Fruit fly (Drosophila melanogaster) whole organism, pupa: ENCODE measurements around the gene CG10576.
A peak's percentile ranks its signal among the peaks of the same experiment; 100 is the strongest.

ENCODE experiments used
- CG10348 ChIP-seq: fragments of 200-800 bp; sonication (Bioruptor generic); IDR thresholded peaks from 2 replicates; pipeline ENCODE4 v1.3.6; 2022; ENCODE audit warnings: missing biosample characterization, missing genetic modification characterization
- CG12605 ChIP-seq: fragments of 200-800 bp; sonication (Bioruptor generic); IDR thresholded peaks from 2 replicates; pipeline ENCODE4 v1.3.6; 2022; ENCODE audit warnings: missing biosample characterization, missing genetic modification characterization
- CG13204 ChIP-seq: fragments of 200-800 bp; sonication (Bioruptor generic); optimal IDR thresholded peaks from 2 replicates; lab custom pipeline; 2018; ENCODE audit warnings: missing biosample characterization, mild to moderate bottlenecking, missing genetic modification characterization, moderate library complexity
- CG14655 ChIP-seq: fragments of 200-800 bp; sonication (Bioruptor generic); optimal IDR thresholded peaks from 3 replicates; lab custom pipeline; 2017; ENCODE audit warnings: mild to moderate bottlenecking, missing biosample characterization, missing genetic modification reagents, missing genetic modification characterization
- CG15710 ChIP-seq: fragments of 200-800 bp; sonication (Bioruptor generic); optimal IDR thresholded peaks from 2 replicates; lab custom pipeline; 2018; ENCODE audit warnings: missing biosample characterization, mild to moderate bottlenecking, missing genetic modification characterization, moderate library complexity
- CG17806 ChIP-seq: fragments of 200-800 bp; sonication (Bioruptor generic); optimal IDR thresholded peaks from 2 replicates; lab custom pipeline; 2018; ENCODE audit warnings: missing biosample characterization, mild to moderate bottlenecking, missing genetic modification characterization, moderate library complexity
- CG32121 ChIP-seq: fragments of 200-800 bp; sonication (Bioruptor generic); IDR thresholded peaks from 2 replicates; pipeline ENCODE4 v1.3.6; 2022; ENCODE audit warnings: missing biosample characterization, missing genetic modification characterization
- CG34367 ChIP-seq: fragments of 200-800 bp; sonication (Bioruptor generic); optimal IDR thresholded peaks from 2 replicates; lab custom pipeline; 2018; ENCODE audit warnings: missing biosample characterization, mild to moderate bottlenecking, missing genetic modification characterization
- CG4496 ChIP-seq: fragments of 200-800 bp; sonication (Bioruptor generic); IDR thresholded peaks from 3 replicates; pipeline ENCODE4 v1.3.6; 2022; ENCODE audit warnings: missing biosample characterization, missing genetic modification characterization
- CG8159 ChIP-seq: fragments of 200-800 bp; sonication (Bioruptor generic); optimal IDR thresholded peaks from 3 replicates; lab custom pipeline; 2018; ENCODE audit warnings: missing biosample characterization, mild to moderate bottlenecking, missing genetic modification characterization, moderate library complexity
- CG8301 ChIP-seq: fragments of 200-800 bp; sonication (Bioruptor generic); optimal IDR thresholded peaks from 2 replicates; lab custom pipeline; 2018; ENCODE audit warnings: missing biosample characterization, mild to moderate bottlenecking, missing genetic modification characterization
- CG9948 ChIP-seq: fragments of 200-800 bp; sonication (Bioruptor generic); optimal IDR thresholded peaks from 2 replicates; lab custom pipeline; 2018; ENCODE audit warnings: missing biosample characterization, mild to moderate bottlenecking, missing genetic modification characterization, moderate library complexity
- D1 ChIP-seq: fragments of 200-800 bp; sonication (Bioruptor generic); optimal IDR thresholded peaks from 2 replicates; lab custom pipeline; 2018; ENCODE audit warnings: missing biosample characterization, mild to moderate bottlenecking, missing genetic modification characterization, moderate library complexity
- EcR ChIP-seq: fragments of 200-800 bp; sonication (Bioruptor generic); optimal IDR thresholded peaks from 3 replicates; lab custom pipeline; 2019; ENCODE audit warnings: missing biosample characterization, missing genetic modification characterization, mild to moderate bottlenecking, moderate library complexity, missing genetic modification reagents
- Ets98B ChIP-seq: fragments of 200-800 bp; sonication (Bioruptor generic); IDR thresholded peaks from 2 replicates; pipeline ENCODE4 v1.3.6; 2022; ENCODE audit warnings: missing biosample characterization, missing genetic modification characterization
- Pif1A ChIP-seq: fragments of 200-800 bp; sonication (Bioruptor generic); optimal IDR thresholded peaks from 3 replicates; lab custom pipeline; 2016; ENCODE audit warnings: missing biosample characterization, missing genetic modification characterization
- Pif1B ChIP-seq: fragments of 200-800 bp; sonication (Bioruptor generic); optimal IDR thresholded peaks from 3 replicates; lab custom pipeline; 2016; ENCODE audit warnings: missing biosample characterization, missing genetic modification characterization
- Snoo ChIP-seq: fragments of 200-800 bp; sonication (Bioruptor generic); optimal IDR thresholded peaks from 3 replicates; lab custom pipeline; 2017; ENCODE audit warnings: missing biosample characterization, mild to moderate bottlenecking, missing genetic modification characterization, inconsistent platforms
- fd96Ca ChIP-seq: fragments of 200-800 bp; sonication (Bioruptor generic); IDR thresholded peaks from 3 replicates; pipeline ENCODE4 v1.3.6; 2022; ENCODE audit warnings: missing biosample characterization, missing genetic modification characterization
- gl ChIP-seq: fragments of 200-800 bp; sonication (Bioruptor generic); optimal IDR thresholded peaks from 2 replicates; lab custom pipeline; 2018; ENCODE audit warnings: missing biosample characterization, mild to moderate bottlenecking, missing genetic modification characterization
- rn ChIP-seq: fragments of 200-800 bp; sonication (Bioruptor generic); IDR thresholded peaks from 2 replicates; pipeline ENCODE4 v1.3.6; 2022; ENCODE audit warnings: missing biosample characterization, missing genetic modification characterization

The CG10576 gene

DNA sequence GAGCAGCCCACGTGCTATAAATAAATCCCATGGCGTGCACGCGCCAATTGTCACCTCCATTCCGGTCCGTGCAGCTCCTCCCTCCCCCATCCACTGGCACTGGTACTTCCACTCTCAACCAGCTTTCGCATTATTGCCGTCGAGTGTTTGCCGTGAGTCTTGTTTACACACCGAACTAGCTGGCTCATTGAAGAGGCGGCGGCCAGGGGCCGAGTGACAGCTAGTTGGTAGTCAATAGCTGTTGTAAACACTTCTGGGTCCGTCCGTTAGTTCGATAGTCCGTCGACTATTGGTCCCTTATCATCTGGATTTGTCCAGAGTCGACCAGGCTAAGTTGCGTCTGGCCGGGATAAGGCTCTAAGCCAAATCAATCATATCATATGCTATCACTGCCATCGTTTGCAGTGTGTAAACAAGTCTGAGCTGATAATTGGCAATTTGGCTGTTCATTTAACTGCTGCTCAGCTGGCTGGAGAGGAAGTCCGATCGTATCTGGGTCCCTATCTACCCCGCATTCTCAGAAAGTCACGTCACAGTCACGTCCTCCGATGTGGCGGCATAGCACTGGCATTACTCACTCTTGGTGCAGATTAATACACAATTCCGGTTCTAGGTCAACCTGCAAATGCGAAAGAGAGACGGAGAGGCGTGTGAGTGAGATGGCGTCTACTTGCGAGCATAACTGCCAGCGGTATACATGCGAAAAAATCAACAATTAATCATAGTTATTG, 42.0 kb upstream of the CG10576 start:
- TF ChIP-seq fd96Ca: peak; percentile 65; the same call in 2 of the 3 replicates
- TF ChIP-seq Ets98B: peak; percentile 35; the same call in 1 of the 2 replicates
- TF ChIP-seq CG15710 (tag; lab: Kevin White, UChicago): peak; percentile 4
- TF ChIP-seq CG8301 (tag; lab: Kevin White, UChicago): peak; percentile 23
- TF ChIP-seq CG14655 (GFP tag; lab: Kevin White, UChicago): peak; percentile 50
- no peak for TF ChIP-seq Snoo (tag; lab: Kevin White, UChicago)
- TF ChIP-seq CG32121 (GFP tag; lab: Robert Waterston, UW): peak; percentile 68; the same call in 1 of the 2 replicates
- peak; percentile 13 for TF ChIP-seq Pif1A (GFP tag; lab: Kevin White, UChicago)
- peak; percentile 37 for TF ChIP-seq EcR (GFP tag; lab: Kevin White, UChicago)
- no peak for TF ChIP-seq rn (GFP tag; lab: Robert Waterston, UW)
- peak; percentile 75; the same call in 2 of the 3 replicates for TF ChIP-seq CG4496 (GFP tag; lab: Robert Waterston, UW)
- no peak for TF ChIP-seq CG10348 (GFP tag; lab: Robert Waterston, UW)
- peak; percentile 37 for TF ChIP-seq gl (tag; lab: Kevin White, UChicago)
- TF ChIP-seq Pif1B (GFP tag; lab: Kevin White, UChicago): peak; percentile 14
- no peak for TF ChIP-seq CG13204

DNA sequence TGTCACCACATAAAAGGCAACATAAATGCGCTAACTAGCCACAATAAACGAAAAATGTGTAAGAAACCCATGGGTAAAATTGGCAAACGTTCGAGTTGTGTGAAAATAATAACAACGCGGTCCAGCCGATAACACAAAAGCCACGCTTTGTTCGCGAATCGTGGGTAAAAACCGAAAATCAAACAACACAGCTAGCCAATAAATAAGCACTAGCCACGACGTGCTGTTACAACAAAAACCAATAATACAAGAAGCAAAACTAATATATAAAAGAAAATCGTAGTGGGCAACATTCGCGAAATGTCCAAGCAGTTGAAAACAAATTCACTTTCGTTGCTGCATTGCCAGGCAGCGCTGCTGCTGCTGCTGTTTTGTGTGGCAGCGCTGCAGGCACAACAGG, 37.2 kb upstream of the CG10576 start, which contains the start of gene CG42272:
TSS of gene CG42272 (plus strand) at position 301 of the 400 bp plus-strand sequence.
- TF ChIP-seq D1 (tag; lab: Kevin White, UChicago) (no peak), CG12605 (GFP tag; lab: Robert Waterston, UW) (no peak), CG14655 (GFP tag; lab: Kevin White, UChicago) (no peak), CG34367 (tag; lab: Kevin White, UChicago) (no peak), CG17806 (tag; lab: Kevin White, UChicago) (no peak), CG4496 (GFP tag; lab: Robert Waterston, UW) (no peak), CG10348 (GFP tag; lab: Robert Waterston, UW) (no peak), Pif1B (GFP tag; lab: Kevin White, UChicago) (no peak), CG8301 (tag; lab: Kevin White, UChicago) (no peak), CG9948 (tag; lab: Kevin White, UChicago) (no peak), Ets98B (no peak), gl (tag; lab: Kevin White, UChicago) (no peak), CG13204 (no peak)

DNA sequence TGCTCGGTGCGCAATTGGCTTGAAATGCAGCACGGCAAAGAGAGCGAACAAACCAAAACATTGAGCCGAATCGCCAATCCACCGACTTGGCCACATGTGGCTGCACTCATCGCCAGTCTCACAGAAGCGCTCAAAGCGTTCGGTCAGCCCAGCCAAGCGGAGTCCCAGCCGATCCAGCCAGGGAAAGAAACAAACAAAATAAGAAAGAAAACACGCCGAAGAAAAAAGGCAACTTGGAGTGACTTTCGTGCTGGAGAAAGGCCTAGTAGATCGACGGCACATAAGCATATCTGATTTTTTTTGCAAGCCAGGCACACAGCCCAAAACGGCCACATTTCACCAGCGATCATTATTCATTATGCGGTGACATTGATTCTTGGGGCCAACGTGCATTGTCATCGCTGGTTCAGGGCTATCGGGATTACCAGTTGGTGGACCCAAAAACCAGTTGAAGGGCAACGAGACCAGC, 36.6 kb upstream of the CG10576 start:
- TF ChIP-seq CG17806 (tag; lab: Kevin White, UChicago) (no peak), CG34367 (tag; lab: Kevin White, UChicago) (no peak), CG12605 (GFP tag; lab: Robert Waterston, UW) (peak; percentile 32; the same call in 1 of the 2 replicates), CG15710 (tag; lab: Kevin White, UChicago) (no peak), CG8301 (tag; lab: Kevin White, UChicago) (no peak), D1 (tag; lab: Kevin White, UChicago) (no peak), CG14655 (GFP tag; lab: Kevin White, UChicago) (no peak), CG8159 (no peak), rn (GFP tag; lab: Robert Waterston, UW) (no peak), CG4496 (GFP tag; lab: Robert Waterston, UW) (peak; percentile 84), fd96Ca (no peak), CG13204 (no peak), CG10348 (GFP tag; lab: Robert Waterston, UW) (0 out of 2 replicates have a peak, but pooled peaks have one; percentile 20), EcR (GFP tag; lab: Kevin White, UChicago) (peak; percentile 89), CG9948 (tag; lab: Kevin White, UChicago) (no peak), Pif1A (GFP tag; lab: Kevin White, UChicago) (no peak), Ets98B (peak; percentile 46; the same call in 1 of the 2 replicates), Pif1B (GFP tag; lab: Kevin White, UChicago) (no peak), gl (tag; lab: Kevin White, UChicago) (peak; percentile 15), CG32121 (GFP tag; lab: Robert Waterston, UW) (0 out of 2 replicates have a peak, but pooled peaks have one; percentile 17), Snoo (tag; lab: Kevin White, UChicago) (no peak)

DNA sequence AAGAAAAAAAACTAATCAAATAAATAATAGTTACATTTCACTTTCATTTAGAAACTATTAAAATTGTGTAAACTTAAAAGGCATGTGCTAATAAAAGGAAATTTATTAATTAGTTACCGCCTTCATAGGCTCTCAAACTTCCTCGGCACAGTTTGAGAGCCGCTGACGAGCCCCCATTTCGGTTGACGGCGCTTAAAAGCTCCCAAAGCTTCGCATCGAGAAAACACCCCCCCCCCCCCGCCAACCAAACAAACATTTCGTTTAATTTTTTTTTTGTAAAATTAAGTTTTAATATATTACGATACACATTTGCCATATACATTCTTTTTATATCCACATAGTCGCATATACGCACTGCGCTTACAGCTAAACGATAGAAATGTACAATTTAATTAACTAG, 31.8 kb upstream of the CG10576 start:
- TF ChIP-seq fd96Ca (no peak), CG15710 (tag; lab: Kevin White, UChicago) (no peak), CG13204 (no peak), CG34367 (tag; lab: Kevin White, UChicago) (no peak), Pif1A (GFP tag; lab: Kevin White, UChicago) (no peak), Snoo (tag; lab: Kevin White, UChicago) (no peak), Pif1B (GFP tag; lab: Kevin White, UChicago) (no peak), CG9948 (tag; lab: Kevin White, UChicago) (no peak), CG10348 (GFP tag; lab: Robert Waterston, UW) (no peak), Ets98B (no peak), CG4496 (GFP tag; lab: Robert Waterston, UW) (no peak)

DNA sequence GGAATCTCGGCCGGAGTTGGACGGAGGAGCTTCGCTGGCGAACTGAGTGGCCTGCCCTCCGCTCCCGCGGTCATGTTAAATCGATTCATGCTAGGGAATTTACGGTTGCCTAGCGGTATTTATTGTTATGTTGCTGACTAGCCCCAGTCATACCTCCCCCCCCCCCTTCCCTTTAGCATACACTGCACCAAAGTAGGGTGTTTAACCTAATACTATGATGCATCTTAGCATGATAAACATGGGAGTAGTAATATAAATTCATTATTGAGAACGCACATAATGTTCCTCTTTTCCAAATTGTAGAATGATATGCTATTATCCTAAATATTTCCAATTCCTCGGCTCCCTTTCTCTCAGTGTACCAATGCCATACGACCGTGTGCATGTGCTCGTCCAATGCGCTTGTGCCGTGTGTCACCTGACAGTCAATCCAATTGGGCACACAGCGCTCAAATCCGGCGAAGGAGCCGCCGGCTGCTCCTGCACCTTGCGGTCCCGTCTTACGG, 31.0 kb upstream of the CG10576 start, which contains the start of gene Tektin-C:
TSS of gene Tektin-C (minus strand) at position 51 of the 506 bp plus-strand sequence.
- TF ChIP-seq fd96Ca (peak; percentile 30; the same call in 1 of the 3 replicates), CG10348 (GFP tag; lab: Robert Waterston, UW) (no peak)
